Fruit fly (Drosophila melanogaster) whole organism, larva: ENCODE results near the gene CG46025.
"Not testable (repeated sequence)": the region's sequence is repeated elsewhere in the genome, so short reads cannot be mapped to it uniquely, and the experiment has no call there.

Experiments
- noc ChIP-seq: fragments of 200-800 bp; sonication (Bioruptor generic); optimal IDR thresholded peaks from 3 replicates; lab custom pipeline; 2019; ENCODE audit warnings: missing biosample characterization, mild to moderate bottlenecking, missing genetic modification characterization, moderate library complexity

CG46025 gene

dm6 chr2L:7753874-7754273, at the start of gene CG46025:
Gene CG46025, plus strand, starts transcription at chr2L:7754174.
- TF ChIP-seq noc (tag; lab: Kevin White, UChicago) = no peak

DNA sequence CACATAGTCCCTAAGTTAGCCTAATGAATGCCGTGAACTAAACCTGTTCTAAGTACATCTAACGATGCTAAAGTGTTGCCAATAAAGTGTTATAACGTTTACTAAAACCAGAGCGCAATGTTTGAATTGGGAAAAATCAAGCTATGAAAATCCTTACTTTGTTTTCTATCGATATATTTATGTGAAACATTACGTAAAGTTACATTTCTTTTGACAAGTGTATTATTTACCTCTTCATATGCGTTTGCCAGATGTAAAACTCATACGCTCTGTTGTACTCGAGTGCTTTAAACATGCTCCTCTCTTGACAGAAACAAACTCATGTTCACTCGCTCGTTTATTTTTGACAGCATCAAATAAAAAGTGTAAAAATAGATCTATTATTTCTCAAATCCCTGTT, 43.4 kb upstream of the CG46025 start, which contains the start of gene Ntl:
Gene Ntl, plus strand, starts transcription at position 301 of the 400 bp plus-strand sequence.
- TF ChIP-seq noc (tag; lab: Kevin White, UChicago) = no peak

- no peak for TF ChIP-seq noc (tag; lab: Kevin White, UChicago)
Measured at dm6 chr2L:7711034-7711685, 42.8 kb upstream of the CG46025 start.

dm6 chr2L:7716545-7716944, 37.4 kb upstream of the CG46025 start, which contains the start of gene CG33296:
Gene CG33296, minus strand, starts transcription at chr2L:7716645.
- no peak for TF ChIP-seq noc (tag; lab: Kevin White, UChicago)

DNA sequence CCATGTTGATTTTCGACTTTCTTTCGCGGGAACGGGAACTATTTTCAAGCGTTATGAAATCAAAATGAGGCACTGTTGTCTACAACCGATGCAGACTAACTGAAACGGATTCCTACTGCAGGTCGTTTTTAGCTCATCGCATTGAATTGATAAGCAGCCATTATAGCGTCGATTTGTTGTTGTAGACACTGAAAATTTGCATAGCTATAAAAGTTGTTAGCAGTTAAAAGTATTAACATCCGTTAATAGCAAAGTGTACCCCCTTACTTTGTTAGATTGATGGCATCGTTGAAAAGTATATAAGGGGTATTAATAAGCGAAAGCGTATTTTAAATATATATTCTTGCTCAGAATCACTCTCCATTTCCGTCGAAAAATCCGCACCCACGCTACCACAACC, 34.6 kb upstream of the CG46025 start, which contains the start of gene CG13793:
Gene CG13793, minus strand, starts transcription at position 101 of the 400 bp plus-strand sequence.
- TF ChIP-seq noc (tag; lab: Kevin White, UChicago) = no peak

DNA sequence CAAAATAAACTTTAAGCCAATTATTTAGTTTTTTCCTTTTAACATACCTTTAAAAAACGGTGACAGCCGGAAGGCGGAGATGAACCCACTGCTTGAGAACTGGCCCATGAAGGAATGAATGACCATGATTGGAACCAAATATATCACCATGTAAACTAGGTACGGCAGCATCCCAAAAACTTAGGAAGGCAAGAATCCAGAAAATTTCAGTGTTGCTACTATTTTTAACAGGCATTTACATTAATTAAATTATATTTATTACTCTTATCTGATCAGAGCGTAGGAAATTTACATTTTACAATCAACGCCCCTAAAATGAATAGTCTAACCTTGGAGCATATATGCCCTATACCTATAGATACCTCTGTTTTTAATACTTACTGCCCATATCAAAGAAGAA, 31.9 kb upstream of the CG46025 start:
- TF ChIP-seq noc (tag; lab: Kevin White, UChicago) = no peak

dm6 chr2L:7722723-7723122, 31.3 kb upstream of the CG46025 start, which contains the start of gene CG13794:
Gene CG13794, minus strand, starts transcription at chr2L:7722823.
- no peak for TF ChIP-seq noc (tag; lab: Kevin White, UChicago)

DNA sequence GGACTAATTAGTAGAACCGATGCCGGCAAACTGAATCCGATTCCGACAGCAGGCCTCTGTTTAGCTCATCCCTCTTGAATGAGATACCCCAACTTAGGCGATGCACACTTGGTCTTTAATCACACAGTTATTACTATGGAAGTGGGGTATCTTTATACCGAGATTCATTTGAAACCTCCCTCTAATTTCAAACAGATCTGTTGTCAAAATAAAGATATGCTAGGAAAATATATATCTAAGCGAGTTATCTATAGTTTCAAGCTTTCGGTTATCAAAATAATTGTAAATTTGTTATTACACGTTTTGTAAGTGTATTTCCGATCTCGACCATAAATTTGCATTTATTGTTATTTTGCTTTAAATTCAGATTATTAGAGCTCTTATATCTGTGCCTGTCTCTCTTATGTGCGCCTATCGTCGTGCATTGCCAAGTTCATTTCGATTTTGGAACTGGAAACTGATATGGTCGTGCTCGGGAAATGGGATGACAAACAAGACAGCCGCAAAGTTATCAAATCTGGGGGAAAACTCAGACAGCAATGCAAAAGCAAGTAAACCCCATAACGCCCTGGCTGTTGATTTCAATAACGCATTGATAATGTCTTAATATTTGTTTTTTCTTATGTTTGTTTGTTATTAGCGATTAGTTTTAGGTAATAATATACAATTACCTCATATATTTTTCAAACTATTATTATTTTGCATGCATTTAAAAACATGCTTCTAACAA, 27.5 kb upstream of the CG46025 start, which contains the start of gene CG13795:
Gene CG13795, minus strand, starts transcription at position 31 of the 730 bp plus-strand sequence.
- peak; percentile 55 for TF ChIP-seq noc (tag; lab: Kevin White, UChicago)

dm6 chr2L:7732570-7732969, 21.4 kb upstream of the CG46025 start, which contains the start of gene CG13796:
Gene CG13796, minus strand, starts transcription at chr2L:7732670.
- TF ChIP-seq noc (tag; lab: Kevin White, UChicago) = not testable (repeated sequence)

DNA sequence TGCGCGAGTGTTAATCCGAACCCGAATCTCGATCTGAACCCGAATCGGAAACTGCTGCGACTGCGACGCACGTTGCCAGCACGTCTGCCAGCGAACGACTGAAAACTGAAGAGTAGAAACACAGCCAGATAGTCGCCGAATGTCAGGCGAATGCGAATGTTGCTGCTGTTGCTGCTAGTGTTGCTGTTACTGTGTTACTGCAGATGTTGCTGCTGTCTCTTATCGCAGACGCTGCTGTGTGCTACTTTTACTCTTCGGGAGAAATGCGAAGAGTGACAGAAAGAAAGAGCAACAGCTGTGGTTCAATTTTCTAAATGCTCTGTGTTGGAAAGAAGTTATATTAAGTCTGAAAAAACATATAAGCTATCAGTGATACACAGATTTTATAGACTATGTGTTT, 15.3 kb upstream of the CG46025 start, which contains the start of gene CG31904:
Gene CG31904, minus strand, starts transcription at position 101 of the 400 bp plus-strand sequence.
- TF ChIP-seq noc (tag; lab: Kevin White, UChicago) = not testable (repeated sequence)

DNA sequence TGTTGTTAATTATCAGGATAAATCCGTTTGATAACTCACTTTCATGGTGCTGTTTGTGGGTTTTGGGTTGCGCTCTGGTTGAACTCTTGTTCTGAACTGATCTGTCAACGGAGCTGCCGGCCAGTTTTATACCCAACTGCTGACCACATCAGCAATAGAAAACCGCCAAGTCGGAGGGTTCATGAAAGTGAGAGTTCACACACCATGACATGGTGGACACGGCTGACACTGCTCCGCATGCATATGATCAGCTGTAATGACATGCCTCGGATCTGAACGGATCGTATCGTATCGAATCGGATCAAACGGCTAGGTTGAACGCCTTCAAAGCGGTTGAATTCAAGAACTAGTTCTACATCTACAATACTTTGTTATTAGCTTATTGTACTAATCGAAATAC, 12.5 kb upstream of the CG46025 start, which contains the start of gene Acp1:
Gene Acp1, minus strand, starts transcription at position 101 of the 400 bp plus-strand sequence.
- TF ChIP-seq noc (tag; lab: Kevin White, UChicago) = no peak

- TF ChIP-seq noc (tag; lab: Kevin White, UChicago) = no peak
Measured at dm6 chr2L:7744208-7744607, 9.8 kb upstream of the CG46025 start.

DNA sequence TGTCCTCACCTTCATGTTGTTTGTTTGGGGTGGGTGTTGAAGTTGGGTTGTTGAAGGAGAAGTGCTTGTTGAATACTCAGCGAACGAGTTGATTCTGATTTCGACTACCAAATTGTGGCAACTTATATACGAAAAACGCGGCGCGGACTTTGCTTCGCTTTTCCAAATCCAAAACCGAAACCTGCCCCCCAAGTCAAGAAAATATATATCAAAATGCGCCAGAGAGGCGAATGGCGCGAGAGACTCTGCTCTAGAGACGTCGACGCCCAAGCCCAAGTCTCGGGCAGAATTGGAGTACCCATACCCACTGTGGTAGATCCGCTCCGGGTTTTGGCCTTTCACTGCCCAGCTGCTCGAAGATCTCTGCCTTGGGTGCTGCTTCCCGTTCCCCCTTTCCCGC, 9.2 kb upstream of the CG46025 start, which contains the start of gene CG7214:
Gene CG7214, minus strand, starts transcription at position 101 of the 400 bp plus-strand sequence.
- no peak for TF ChIP-seq noc (tag; lab: Kevin White, UChicago)

dm6 chr2L:7746975-7747374, 7.0 kb upstream of the CG46025 start, which contains the start of gene ATPsynGL:
Gene ATPsynGL, plus strand, starts transcription at chr2L:7747275.
- TF ChIP-seq noc (tag; lab: Kevin White, UChicago) = no peak

dm6 chr2L:7750631-7751161, 3.3 kb upstream of the CG46025 start:
- TF ChIP-seq noc (tag; lab: Kevin White, UChicago) = no peak

DNA sequence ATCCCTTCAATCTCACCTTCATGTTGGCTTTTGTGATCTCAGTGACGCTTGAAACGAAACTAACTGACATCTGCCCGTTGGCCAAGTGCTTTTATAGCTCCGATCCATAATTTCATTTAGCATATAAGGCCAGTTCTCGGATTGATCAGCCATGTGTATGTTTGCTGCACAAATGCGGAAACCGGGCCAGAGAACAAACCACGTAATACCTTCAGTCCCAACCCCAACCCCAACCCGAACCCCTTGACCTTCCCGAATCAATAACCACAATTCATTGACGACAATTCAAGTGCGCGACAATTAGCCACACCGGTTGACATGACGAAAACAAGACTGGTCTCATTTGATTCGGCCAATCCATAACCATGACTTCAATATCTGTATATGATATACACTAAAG, 888 bp upstream of the CG46025 start, which contains the start of gene CG7203:
Gene CG7203, minus strand, starts transcription at position 101 of the 400 bp plus-strand sequence.
- no peak for TF ChIP-seq noc (tag; lab: Kevin White, UChicago)
